Fruit fly (Drosophila melanogaster): Measurements from ENCODE around the gene CG7990.

dm6 chrX:19240230-19240839, 38.6 kb upstream of the CG7990 start:
- TF ChIP-seq eg (GFP tag; IDR thresholded peaks at IDR 0.05) = no peak
- TF ChIP-seq achi (GFP tag; optimal IDR thresholded peaks at IDR 0.05) = no peak
- no peak for TF ChIP-seq CG4318 (GFP tag; optimal IDR thresholded peaks at IDR 0.05)
- no peak for TF ChIP-seq CG31627 (GFP tag; optimal IDR thresholded peaks at IDR 0.05)
- TF ChIP-seq CG8119 (GFP tag; IDR thresholded peaks at IDR 0.05) = no peak
- TF ChIP-seq CG6808 (GFP tag; optimal IDR thresholded peaks at IDR 0.05) = no peak
- no peak for TF ChIP-seq topi (GFP tag; optimal IDR thresholded peaks at IDR 0.05)
- TF ChIP-seq OdsH (GFP tag; optimal IDR thresholded peaks at IDR 0.05) = no peak
- no peak for TF ChIP-seq lz (GFP tag; optimal IDR thresholded peaks at IDR 0.05)
